Fruit fly (Drosophila melanogaster) whole organism, embryonic: ENCODE data around the gene CG11550.

Source experiments
- CG10274 ChIP-seq: fragments of 200-800 bp; sonication (Bioruptor generic); optimal IDR thresholded peaks from 3 replicates; lab custom pipeline; 2017; ENCODE audit warnings: missing biosample characterization, mild to moderate bottlenecking, missing genetic modification characterization
- CG43689 ChIP-seq: fragments of 200-800 bp; sonication (Bioruptor generic); IDR thresholded peaks from 2 replicates; pipeline ENCODE4 v1.3.6; 2022; ENCODE audit warnings: missing biosample characterization, missing genetic modification characterization
- CG5245 ChIP-seq: fragments of 200-800 bp; sonication (Bioruptor generic); optimal IDR thresholded peaks from 3 replicates; lab custom pipeline; 2016; ENCODE audit warnings: missing biosample characterization, missing genetic modification characterization
- CG8478 ChIP-seq: fragments of >200 bp; optimal IDR thresholded peaks from 2 replicates; lab custom pipeline; 2018
- fd3F ChIP-seq: fragments of 200-800 bp; sonication (Bioruptor generic); optimal IDR thresholded peaks from 2 replicates; lab custom pipeline; 2018; ENCODE audit warnings: missing biosample characterization, mild to moderate bottlenecking, missing genetic modification characterization, moderate library complexity

dm6 chr3R:31712585-31712984, 32.9 kb upstream of the CG11550 start:
- TF ChIP-seq CG10274 (GFP tag; lab: Kevin White, UChicago) (no peak), CG8478 (lab: Kevin White, UChicago) (no peak), fd3F (GFP tag; lab: Kevin White, UChicago) (no peak), CG43689 (GFP tag; lab: Robert Waterston, UW) (no peak), CG5245 (GFP tag; lab: Kevin White, UChicago) (no peak)
